Worm (Caenorhabditis elegans) whole organism, young adult: Measurements from ENCODE around the gene pyk-2.

Experiments used
- B0019.2 ChIP-seq: fragments of 200-800 bp; sonication (Bioruptor generic); conservative IDR thresholded peaks from 2 replicates; pipeline ENCODE4 v1.3.6; 2022; ENCODE audit warnings: missing genetic modification reagents, missing genetic modification characterization, missing compliant biosample characterization
- C06A6.2 ChIP-seq: fragments of 200-800 bp; sonication (Bioruptor generic); conservative IDR thresholded peaks from 2 replicates; pipeline ENCODE4 v1.3.6; 2022; ENCODE audit warnings: missing genetic modification characterization, missing compliant biosample characterization
- C17E4.6 ChIP-seq: fragments of 200-800 bp; sonication (Bioruptor generic); IDR thresholded peaks from 2 replicates; pipeline ENCODE4 v1.3.6; 2022; ENCODE audit warnings: missing genetic modification reagents, missing genetic modification characterization, missing compliant biosample characterization
- D2030.7 ChIP-seq: fragments of 200-800 bp; sonication (Bioruptor generic); IDR thresholded peaks from 2 replicates; pipeline ENCODE4 v1.3.6; 2022; ENCODE audit warnings: missing genetic modification reagents, missing genetic modification characterization, missing compliant biosample characterization
- F37B4.10 ChIP-seq: fragments of 200-800 bp; sonication (Bioruptor generic); IDR thresholded peaks from 2 replicates; pipeline ENCODE4 v1.3.6; 2022; ENCODE audit warnings: missing genetic modification characterization, missing compliant biosample characterization
- F39B2.1 ChIP-seq: fragments of 200-800 bp; sonication (Bioruptor generic); IDR thresholded peaks from 2 replicates; pipeline ENCODE4 v1.3.6; 2022; ENCODE audit warnings: missing genetic modification reagents, missing genetic modification characterization, missing compliant biosample characterization
- F52B5.7 ChIP-seq: sonication (generic microtip); optimal IDR thresholded peaks from 2 replicates; lab custom pipeline; 2016; ENCODE audit warnings: mild to moderate bottlenecking, missing genetic modification characterization, missing compliant biosample characterization
- K11D2.4 ChIP-seq: fragments of 200-800 bp; sonication (Bioruptor generic); IDR thresholded peaks from 2 replicates; pipeline ENCODE4 v1.3.6; 2022; ENCODE audit warnings: missing genetic modification reagents, missing genetic modification characterization, missing compliant biosample characterization
- T26A5.8 ChIP-seq: sonication (generic microtip); optimal IDR thresholded peaks from 2 replicates; lab custom pipeline; 2016; ENCODE audit warnings: missing genetic modification characterization, missing compliant biosample characterization
- Y53F4B.3 ChIP-seq: fragments of 200-800 bp; sonication (Bioruptor generic); IDR thresholded peaks from 2 replicates; pipeline ENCODE4 v1.3.6; 2022; ENCODE audit warnings: missing genetic modification reagents, missing genetic modification characterization, missing compliant biosample characterization
- Y56A3A.18 ChIP-seq: fragments of 200-800 bp; sonication (Bioruptor generic); IDR thresholded peaks from 2 replicates; pipeline ENCODE4 v1.3.6; 2022; ENCODE audit warnings: missing genetic modification reagents, missing genetic modification characterization, missing compliant biosample characterization
- Y67H2A.10 ChIP-seq: fragments of 200-800 bp; sonication (Bioruptor generic); conservative IDR thresholded peaks from 2 replicates; pipeline ENCODE4 v1.3.6; 2022; ENCODE audit warnings: missing genetic modification reagents, missing genetic modification characterization, missing compliant biosample characterization
- Y95B8A.8 ChIP-seq: fragments of 200-800 bp; sonication (Bioruptor generic); IDR thresholded peaks from 2 replicates; pipeline ENCODE4 v1.3.6; 2022; ENCODE audit warnings: missing genetic modification reagents, missing genetic modification characterization, missing compliant biosample characterization
- ama-1 ChIP-seq, 3 experiments: fragments of 150-350 bp in 1 of 3; sonication (generic microtip) in 2 of 3; optimal IDR thresholded peaks; 2 replicates each; lab custom pipeline; 2014 to 2018; ENCODE audit warnings: missing biosample characterization in 2 of 3, missing genetic modification characterization in 2 of 3, missing genetic modification reagents in 2 of 3
- aptf-3 ChIP-seq: fragments of 200-800 bp; sonication (Bioruptor generic); IDR thresholded peaks from 2 replicates; pipeline ENCODE4 v1.3.6; 2022; ENCODE audit warnings: missing genetic modification characterization, missing compliant biosample characterization
- attf-6 ChIP-seq: fragments of 200-800 bp; sonication (Bioruptor generic); IDR thresholded peaks from 2 replicates; pipeline ENCODE4 v1.3.6; 2022; ENCODE audit warnings: missing genetic modification reagents, missing genetic modification characterization, missing compliant biosample characterization
- bed-1 ChIP-seq: fragments of 200-800 bp; sonication (Bioruptor generic); IDR thresholded peaks from 2 replicates; pipeline ENCODE4 v1.3.6; 2022; ENCODE audit warnings: missing genetic modification reagents, missing genetic modification characterization, missing compliant biosample characterization
- bed-2 ChIP-seq: fragments of 200-800 bp; sonication (Bioruptor generic); IDR thresholded peaks from 2 replicates; pipeline ENCODE4 v1.3.6; 2022; ENCODE audit warnings: missing genetic modification reagents, missing genetic modification characterization, missing compliant biosample characterization
- cebp-2 ChIP-seq: fragments of 200-800 bp; sonication (Bioruptor generic); IDR thresholded peaks from 2 replicates; pipeline ENCODE4 v1.3.6; 2022; ENCODE audit warnings: missing genetic modification characterization, missing compliant biosample characterization
- dpl-1 ChIP-seq: fragments of 150-350 bp; optimal IDR thresholded peaks from 2 replicates; lab custom pipeline; 2014; ENCODE audit warnings: missing biosample characterization, missing genetic modification reagents, missing genetic modification characterization
- egl-44 ChIP-seq: fragments of 200-800 bp; sonication (Bioruptor generic); IDR thresholded peaks from 2 replicates; pipeline ENCODE4 v1.3.6; 2022; ENCODE audit warnings: missing genetic modification reagents, missing genetic modification characterization, missing compliant biosample characterization
- egrh-3 ChIP-seq: fragments of 200-800 bp; sonication (Bioruptor generic); IDR thresholded peaks from 2 replicates; pipeline ENCODE4 v1.3.6; 2022; ENCODE audit warnings: missing genetic modification reagents, missing genetic modification characterization, missing compliant biosample characterization
- ets-4 ChIP-seq: fragments of 200-800 bp; sonication (Bioruptor generic); optimal IDR thresholded peaks from 2 replicates; lab custom pipeline; 2018; ENCODE audit warnings: mild to moderate bottlenecking, missing genetic modification characterization, missing compliant biosample characterization
- hmg-1.2 ChIP-seq: fragments of 200-800 bp; sonication (Bioruptor generic); IDR thresholded peaks from 2 replicates; pipeline ENCODE4 v1.3.6; 2022; ENCODE audit warnings: missing genetic modification reagents, missing genetic modification characterization, missing compliant biosample characterization
- let-526 ChIP-seq: fragments of 200-800 bp; sonication (Bioruptor generic); IDR thresholded peaks from 2 replicates; pipeline ENCODE4 v1.3.6; 2022; ENCODE audit warnings: missing genetic modification reagents, missing genetic modification characterization, missing compliant biosample characterization
- lin-26 ChIP-seq: fragments of 200-800 bp; sonication (Bioruptor generic); IDR thresholded peaks from 2 replicates; pipeline ENCODE4 v1.3.6; 2022; ENCODE audit warnings: missing genetic modification reagents, missing genetic modification characterization, missing compliant biosample characterization
- lin-40 ChIP-seq: sonication (generic microtip); optimal IDR thresholded peaks from 2 replicates; lab custom pipeline; 2016; ENCODE audit warnings: missing genetic modification characterization, mild to moderate bottlenecking, missing compliant biosample characterization, missing genotype, missing genetic modification reagents
- lin-54 ChIP-seq: fragments of 200-800 bp; sonication (Bioruptor generic); optimal IDR thresholded peaks from 2 replicates; lab custom pipeline; 2018; ENCODE audit warnings: mild to moderate bottlenecking, missing genetic modification characterization, missing compliant biosample characterization
- lir-1 ChIP-seq: fragments of 200-800 bp; sonication (Bioruptor generic); conservative IDR thresholded peaks from 2 replicates; pipeline ENCODE4 v1.3.6; 2022; ENCODE audit warnings: missing genetic modification reagents, missing genetic modification characterization, missing compliant biosample characterization
- mcd-1 ChIP-seq: fragments of 200-800 bp; sonication (Bioruptor generic); IDR thresholded peaks from 2 replicates; pipeline ENCODE4 v1.3.6; 2022; ENCODE audit warnings: missing genetic modification reagents, missing genetic modification characterization, missing compliant biosample characterization
- mel-28 ChIP-seq: sonication (generic microtip); optimal IDR thresholded peaks from 2 replicates; lab custom pipeline; 2016; ENCODE audit warnings: borderline replicate concordance, mild to moderate bottlenecking, missing genetic modification characterization, missing compliant biosample characterization
- mes-4 ChIP-seq: sonication (generic microtip); optimal IDR thresholded peaks from 2 replicates; lab custom pipeline; 2016; ENCODE audit warnings: missing genotype, missing genetic modification characterization, missing compliant biosample characterization
- nfya-2 ChIP-seq: fragments of 200-800 bp; sonication (Bioruptor generic); IDR thresholded peaks from 2 replicates; pipeline ENCODE4 v1.3.6; 2022; ENCODE audit warnings: missing genetic modification reagents, missing genetic modification characterization, missing compliant biosample characterization
- nfyb-1 ChIP-seq: fragments of 200-800 bp; sonication (Bioruptor generic); IDR thresholded peaks from 2 replicates; pipeline ENCODE4 v1.3.6; 2022; ENCODE audit warnings: missing genetic modification reagents, missing genetic modification characterization, missing compliant biosample characterization
- nhr-80 ChIP-seq: sonication (generic microtip); optimal IDR thresholded peaks from 2 replicates; lab custom pipeline; 2016; ENCODE audit warnings: missing genetic modification characterization, missing compliant biosample characterization
- pbrm-1 ChIP-seq: fragments of 200-800 bp; sonication (Bioruptor generic); IDR thresholded peaks from 2 replicates; pipeline ENCODE4 v1.3.6; 2022; ENCODE audit warnings: missing genetic modification reagents, missing genetic modification characterization, missing compliant biosample characterization
- rec-8 ChIP-seq, 2 experiments: sonication (generic microtip); optimal IDR thresholded peaks; 2 replicates each; lab custom pipeline; 2016; ENCODE audit warnings: mild to moderate bottlenecking in 2 of 2, missing genetic modification characterization in 2 of 2, missing genetic modification reagents in 2 of 2, missing genotype in 2 of 2, missing biosample characterization in 1 of 2, missing compliant biosample characterization in 1 of 2, moderate library complexity in 1 of 2
- snpc-3.4 ChIP-seq: sonication (generic microtip); optimal IDR thresholded peaks from 2 replicates; lab custom pipeline; 2017; ENCODE audit warnings: missing genetic modification characterization, mild to moderate bottlenecking, missing compliant biosample characterization, antibody characterized with exemption, moderate library complexity, missing genotype, missing genetic modification reagents
- snpc-4 ChIP-seq, 5 experiments: fragments of 150-350 bp in 1 of 5; sonication (generic microtip) in 4 of 5; optimal IDR thresholded peaks; 2 replicates each; lab custom pipeline; 2014 to 2018; ENCODE audit warnings: missing genetic modification characterization in 5 of 5, missing biosample characterization in 3 of 5, antibody characterized with exemption in 2 of 5, mild to moderate bottlenecking in 2 of 5, missing compliant biosample characterization in 2 of 5, missing genotype in 2 of 5, moderate library complexity in 2 of 5, missing genetic modification reagents in 1 of 5
- tbp1 ChIP-seq: fragments of 200-800 bp; sonication (Bioruptor generic); optimal IDR thresholded peaks from 2 replicates; lab custom pipeline; 2018; ENCODE audit warnings: mild to moderate bottlenecking, missing genetic modification characterization, missing compliant biosample characterization
- tlf-1 ChIP-seq: fragments of 200-800 bp; sonication (Bioruptor generic); optimal IDR thresholded peaks from 2 replicates; lab custom pipeline; 2018; ENCODE audit warnings: mild to moderate bottlenecking, missing genetic modification characterization, missing compliant biosample characterization
- ztf-26 ChIP-seq: sonication (generic microtip); optimal IDR thresholded peaks from 2 replicates; lab custom pipeline; 2017; ENCODE audit warnings: missing genetic modification characterization, missing compliant biosample characterization

The pyk-2 gene

DNA sequence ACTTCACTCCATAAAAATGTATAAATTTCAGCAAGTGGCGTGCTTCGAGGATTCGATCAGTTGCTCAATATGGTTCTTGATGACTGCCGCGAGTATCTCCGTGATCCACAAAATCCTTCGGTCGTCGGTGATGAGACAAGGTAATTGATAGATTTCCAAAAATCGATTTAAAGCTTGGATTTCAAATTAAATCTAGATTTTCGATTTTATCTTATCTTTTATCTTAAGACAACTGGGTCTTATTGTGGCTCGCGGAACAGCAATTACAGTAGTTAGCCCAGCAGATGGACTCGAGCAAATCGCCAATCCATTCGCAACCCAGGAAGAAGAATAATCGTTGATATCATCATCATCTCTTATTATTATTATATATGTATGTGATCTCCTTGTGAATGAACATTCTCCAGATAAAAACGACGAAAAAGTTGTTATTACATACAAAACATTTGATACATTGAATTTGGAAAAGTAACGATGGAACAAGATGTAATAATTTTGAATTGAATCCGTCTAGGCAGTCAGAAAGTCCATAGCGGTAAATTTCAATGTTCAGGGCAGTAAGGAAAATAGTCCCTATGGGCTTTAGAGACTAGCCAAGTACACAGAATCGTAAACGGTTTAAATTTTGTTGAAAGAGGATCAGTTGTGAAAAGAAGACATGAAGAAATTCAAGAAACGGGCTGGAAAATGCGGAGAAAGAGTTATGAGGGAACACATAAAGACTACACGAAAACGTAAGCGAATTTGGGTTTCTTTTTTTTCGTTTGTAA is 24.2 kb downstream of the pyk-2 start (continued):
- TF ChIP-seq ets-4 (GFP tag; lab: Kevin White, UChicago) (peak; percentile 14), F52B5.7 (peak; percentile 86), D2030.7 (GFP tag; lab: Robert Waterston, UW) (no peak), B0019.2 (GFP tag; lab: Robert Waterston, UW) (no peak), tlf-1 (GFP tag; lab: Kevin White, UChicago) (peak; percentile 83), F39B2.1 (GFP tag; lab: Robert Waterston, UW) (no peak), Y95B8A.8 (peak; percentile 67), lin-26 (GFP tag; lab: Robert Waterston, UW) (no peak), mel-28 (tag; lab: Kevin White, UChicago) (peak; percentile 16), lir-1 (GFP tag; lab: Robert Waterston, UW) (no peak), Y67H2A.10 (GFP tag; lab: Robert Waterston, UW) (0 out of 2 replicates have a peak, but pooled peaks have one; percentile 27), T26A5.8 (tag; lab: Kevin White, UChicago) (no peak), nfyb-1 (GFP tag; lab: Robert Waterston, UW) (peak; percentile 81), nhr-80 (tag; lab: Kevin White, UChicago) (peak; percentile 0), bed-1 (0 out of 2 replicates have a peak, but pooled peaks have one; percentile 19), Y53F4B.3 (GFP tag; lab: Robert Waterston, UW) (no peak), cebp-2 (no peak), rec-8 (tag; optimal IDR thresholded peaks at IDR 0.05; lab: Kevin White, UChicago) (no peak), egl-44 (GFP tag; lab: Robert Waterston, UW) (peak; percentile 40; the same call in 1 of the 2 replicates), egrh-3 (GFP tag; lab: Robert Waterston, UW) (no peak), F37B4.10 (GFP tag; lab: Robert Waterston, UW) (no peak), mes-4 (tag; lab: Kevin White, UChicago) (no peak)

DNA sequence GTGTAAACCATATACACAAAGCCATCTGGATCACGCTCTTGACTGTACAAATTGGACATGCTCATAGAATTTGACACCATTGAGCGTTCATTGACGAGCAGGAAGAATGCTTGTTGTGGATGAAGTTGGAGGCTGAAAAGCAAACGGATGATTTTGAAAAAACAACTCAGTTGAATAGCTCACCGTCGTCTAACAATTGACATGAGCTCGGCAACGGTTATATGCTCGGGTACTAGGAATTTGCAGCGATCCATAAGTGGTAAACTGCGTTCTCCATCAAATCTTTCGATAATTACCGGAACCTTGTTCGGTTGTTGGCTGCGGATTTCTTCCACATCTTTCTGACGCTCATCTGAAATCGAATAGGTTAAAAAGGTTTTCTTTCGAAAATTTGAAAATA is 25.1 kb downstream of the pyk-2 start:
- TF ChIP-seq dpl-1 (no peak), Y95B8A.8 (0 out of 2 replicates have a peak, but pooled peaks have one; percentile 9), C17E4.6 (GFP tag; lab: Robert Waterston, UW) (0 out of 2 replicates have a peak, but pooled peaks have one; percentile 7), ama-1 (optimal IDR thresholded peaks at IDR 0.05; lab: Kevin White, UChicago) (peak; percentile 56), ama-1 (GFP tag; optimal IDR thresholded peaks at IDR 0.05; lab: Kevin White, UChicago) (no peak), pbrm-1 (GFP tag; lab: Robert Waterston, UW) (0 out of 2 replicates have a peak, but pooled peaks have one; percentile 5), tlf-1 (GFP tag; lab: Kevin White, UChicago) (no peak)

DNA sequence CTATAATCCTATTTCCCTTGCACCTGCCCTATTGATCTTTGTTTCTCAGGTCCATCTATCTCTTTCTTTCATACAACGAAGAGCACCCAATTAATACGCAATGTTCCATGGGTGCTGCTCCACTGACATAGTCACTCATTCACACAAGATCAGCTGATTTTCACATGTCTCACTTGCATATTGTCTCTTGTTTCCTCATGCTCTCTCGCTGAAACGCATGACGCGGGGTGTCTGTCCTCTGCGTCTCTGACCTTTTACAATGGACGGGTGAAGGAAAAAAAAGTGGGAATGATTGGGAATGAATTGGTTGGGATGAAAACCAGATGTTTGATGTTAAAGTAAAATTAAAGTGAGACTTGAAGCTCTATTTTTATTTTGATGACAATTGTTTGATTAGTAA is 25.6 kb downstream of the pyk-2 start:
- TF ChIP-seq C06A6.2 (peak; percentile 66; the same call in 1 of the 2 replicates), hmg-1.2 (peak; percentile 77), pbrm-1 (GFP tag; lab: Robert Waterston, UW) (peak; percentile 74), Y56A3A.18 (GFP tag; lab: Robert Waterston, UW) (no peak), ztf-26 (peak; percentile 31), mcd-1 (peak; percentile 76), nfya-2 (GFP tag; lab: Robert Waterston, UW) (no peak), snpc-4 (GFP tag; optimal IDR thresholded peaks at IDR 0.05; lab: Kevin White, UChicago) (no peak), snpc-4 (tag; optimal IDR thresholded peaks at IDR 0.05; lab: Kevin White, UChicago) (peak in 1 of 4 experiments; percentile 10), K11D2.4 (peak; percentile 88), T26A5.8 (tag; lab: Kevin White, UChicago) (no peak), tbp1 (GFP tag; lab: Kevin White, UChicago) (peak; percentile 54), let-526 (GFP tag; lab: Robert Waterston, UW) (peak; percentile 89), lin-26 (GFP tag; lab: Robert Waterston, UW) (0 out of 2 replicates have a peak, but pooled peaks have one; percentile 65), aptf-3 (GFP tag; lab: Robert Waterston, UW) (no peak), bed-2 (GFP tag; lab: Robert Waterston, UW) (no peak), D2030.7 (GFP tag; lab: Robert Waterston, UW) (no peak), mel-28 (tag; lab: Kevin White, UChicago) (no peak), lin-40 (tag; lab: Kevin White, UChicago) (peak; percentile 51), attf-6 (GFP tag; lab: Robert Waterston, UW) (no peak), snpc-3.4 (no peak), lin-54 (GFP tag; lab: Kevin White, UChicago) (peak; percentile 62), B0019.2 (GFP tag; lab: Robert Waterston, UW) (no peak)
